Worm (Caenorhabditis elegans): ENCODE data around the gene srz-96.

Gene srz-96

DNA sequence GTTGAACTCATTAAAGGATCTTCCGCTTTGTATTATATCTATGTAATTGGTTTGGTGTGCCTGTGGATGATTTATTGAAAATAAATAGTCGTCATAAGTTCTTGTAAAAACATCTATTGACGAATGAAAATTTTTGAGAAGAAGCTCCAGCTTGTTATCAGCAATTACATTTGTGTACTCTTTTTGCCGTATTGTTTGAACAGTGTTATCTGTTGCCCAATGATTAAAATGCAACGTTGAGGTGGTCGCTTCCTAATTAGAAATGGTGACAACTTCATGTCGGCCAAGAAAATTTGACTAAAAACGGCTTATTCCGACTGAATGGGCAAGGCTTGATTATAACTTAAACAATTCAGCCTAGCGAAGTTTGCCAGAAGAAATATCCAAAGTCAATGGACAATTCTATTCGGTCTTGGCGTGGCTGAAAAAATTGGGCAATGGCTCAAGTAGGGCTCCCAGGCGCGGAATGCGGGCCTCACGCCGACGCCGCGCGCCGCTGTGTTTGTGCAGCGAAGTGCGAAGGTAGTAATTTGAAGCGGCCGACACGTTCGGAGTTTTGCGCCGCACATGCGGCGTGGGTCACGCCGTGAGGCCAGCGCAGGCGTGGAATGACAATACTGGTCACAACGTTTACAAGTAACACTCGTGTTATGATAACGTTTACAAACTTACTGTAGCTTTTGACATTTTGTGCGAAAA lies 41.7 kb downstream of the srz-96 start:
- no peak for TF ChIP-seq nhr-2 (tag; optimal IDR thresholded peaks at IDR 0.05)
- TF ChIP-seq mab-5 (tag; optimal IDR thresholded peaks at IDR 0.05): no peak
- no peak for TF ChIP-seq nhr-237 (tag; optimal IDR thresholded peaks at IDR 0.05)
- TF ChIP-seq bed-3 (GFP tag; optimal IDR thresholded peaks at IDR 0.05): no peak
- TF ChIP-seq nhr-76 (tag; optimal IDR thresholded peaks at IDR 0.05): no peak
- TF ChIP-seq sptf-1 (tag; optimal IDR thresholded peaks at IDR 0.05): no peak
- no peak for TF ChIP-seq elt-1 (tag; optimal IDR thresholded peaks at IDR 0.05; ENCODE audit: borderline replicate concordance, insufficient read depth)
- no peak for TF ChIP-seq lin-13 (tag; optimal IDR thresholded peaks at IDR 0.05)
- TF ChIP-seq ham-2 (GFP tag; optimal IDR thresholded peaks at IDR 0.05): no peak

DNA sequence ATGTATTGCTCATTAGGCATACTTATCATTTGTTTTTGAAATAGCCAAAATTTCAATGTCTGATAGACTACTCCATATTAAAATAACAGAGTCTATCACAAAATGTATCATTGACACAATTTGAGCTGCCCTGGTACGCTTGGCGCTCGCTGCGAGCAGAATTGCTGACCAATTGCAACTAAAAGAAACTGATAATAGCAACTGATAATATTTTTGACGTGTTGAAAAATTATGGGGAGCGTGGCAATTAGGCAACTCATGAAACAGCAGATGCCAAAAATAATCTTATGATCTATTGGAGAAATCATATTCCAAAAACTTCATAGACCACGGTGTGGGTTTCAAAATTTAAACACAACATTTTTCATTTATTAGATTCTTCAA lies 42.2 kb downstream of the srz-96 start:
- TF ChIP-seq bed-3 (GFP tag; optimal IDR thresholded peaks at IDR 0.05) (no peak), cnd-1 (tag; optimal IDR thresholded peaks at IDR 0.05) (no peak), ceh-39 (tag; optimal IDR thresholded peaks at IDR 0.05) (no peak), drap-1 (GFP tag; optimal IDR thresholded peaks at IDR 0.05) (no peak), mab-5 (tag; optimal IDR thresholded peaks at IDR 0.05) (no peak), elt-1 (tag; optimal IDR thresholded peaks at IDR 0.05; ENCODE audit: borderline replicate concordance, insufficient read depth) (no peak), nhr-2 (tag; optimal IDR thresholded peaks at IDR 0.05) (no peak), hlh-1 (tag; optimal IDR thresholded peaks at IDR 0.05) (no peak), ceh-83 (GFP tag; optimal IDR thresholded peaks at IDR 0.05) (no peak)

DNA sequence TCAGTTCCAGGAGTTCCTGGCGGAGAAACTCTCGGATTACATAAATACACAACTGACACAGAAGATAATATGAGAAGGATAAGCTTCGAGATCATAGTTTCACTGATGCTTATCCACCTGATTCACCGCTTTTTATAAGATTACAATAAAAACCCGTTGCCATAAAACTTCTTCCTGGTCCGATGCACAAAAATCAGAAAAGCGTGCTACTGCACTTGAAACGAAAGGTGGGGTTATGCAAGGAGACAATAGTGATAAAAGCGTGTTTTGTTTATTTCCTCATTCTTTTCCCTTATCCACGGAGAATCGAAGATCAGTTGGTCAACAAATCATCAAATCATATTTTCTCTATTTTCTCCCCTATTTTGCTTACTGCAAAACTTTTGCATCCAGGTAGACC lies 43.5 kb downstream of the srz-96 start, which contains the start of gene Y68A4B.3:
Gene Y68A4B.3 (minus strand): TSS at position 101 of the 400 bp plus-strand sequence.
- no peak for TF ChIP-seq ceh-83 (GFP tag; optimal IDR thresholded peaks at IDR 0.05)
- no peak for TF ChIP-seq ham-2 (GFP tag; optimal IDR thresholded peaks at IDR 0.05)
- TF ChIP-seq nhr-28 (tag; optimal IDR thresholded peaks at IDR 0.05): no peak
- no peak for TF ChIP-seq lsy-2 (tag; optimal IDR thresholded peaks at IDR 0.05)
- no peak for TF ChIP-seq ceh-39 (tag; optimal IDR thresholded peaks at IDR 0.05)
- TF ChIP-seq cnd-1 (tag; optimal IDR thresholded peaks at IDR 0.05): no peak
- TF ChIP-seq nhr-237 (tag; optimal IDR thresholded peaks at IDR 0.05): no peak
- TF ChIP-seq sem-2 (GFP tag; optimal IDR thresholded peaks at IDR 0.05): no peak

DNA sequence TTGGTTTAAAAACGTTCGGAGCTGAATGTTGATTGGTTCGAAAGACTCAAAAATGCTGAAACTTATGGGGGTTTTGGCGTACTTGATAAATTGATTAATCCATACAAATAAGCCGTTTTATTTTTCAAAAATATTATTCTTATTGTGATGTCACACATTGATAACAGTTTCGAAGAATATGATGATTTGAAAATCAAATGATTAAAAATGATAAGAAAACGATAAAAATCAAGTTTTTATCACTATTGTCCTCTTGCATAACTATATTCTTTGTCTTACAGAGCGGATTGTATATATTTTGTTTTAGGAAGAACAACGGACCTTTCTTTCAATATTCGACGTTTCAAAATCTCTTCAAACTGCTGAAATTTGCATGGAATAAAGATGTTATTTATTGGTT lies 44.0 kb downstream of the srz-96 start:
- TF ChIP-seq flh-1 (GFP tag; optimal IDR thresholded peaks at IDR 0.05) (no peak), hlh-1 (tag; optimal IDR thresholded peaks at IDR 0.05) (no peak), nhr-12 (tag; optimal IDR thresholded peaks at IDR 0.05) (no peak), sptf-1 (tag; optimal IDR thresholded peaks at IDR 0.05) (no peak), ceh-39 (tag; optimal IDR thresholded peaks at IDR 0.05) (no peak), ham-2 (GFP tag; optimal IDR thresholded peaks at IDR 0.05) (no peak), pha-4 (tag; optimal IDR thresholded peaks at IDR 0.05) (no peak), nhr-2 (tag; optimal IDR thresholded peaks at IDR 0.05) (no peak), nhr-237 (tag; optimal IDR thresholded peaks at IDR 0.05) (no peak), unc-62 (GFP tag; optimal IDR thresholded peaks at IDR 0.05) (no peak)

DNA sequence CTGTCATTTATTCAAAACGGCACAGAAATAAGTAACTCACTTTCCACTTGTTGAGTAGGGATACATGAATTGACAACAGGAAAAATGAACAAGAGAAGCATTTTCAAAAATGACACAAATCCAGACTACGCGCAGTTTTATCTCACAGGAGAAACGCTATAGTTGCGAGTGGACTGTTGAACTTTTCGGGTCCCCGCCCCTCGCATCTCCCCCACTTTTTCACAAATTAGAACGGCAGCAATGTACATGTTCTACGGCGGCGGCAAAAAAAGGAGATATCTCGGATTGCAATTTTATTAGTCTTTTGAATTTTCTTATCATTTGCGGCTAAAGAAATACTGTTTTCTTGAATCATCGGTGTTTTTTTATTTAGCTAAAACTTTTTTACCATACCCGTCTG lies 46.4 kb downstream of the srz-96 start, which contains the start of gene clec-242:
Gene clec-242 (minus strand): TSS at position 101 of the 400 bp plus-strand sequence.
- TF ChIP-seq hlh-1 (tag; optimal IDR thresholded peaks at IDR 0.05): no peak
- TF ChIP-seq pha-4 (tag; optimal IDR thresholded peaks at IDR 0.05): no peak
- TF ChIP-seq lin-13 (tag; optimal IDR thresholded peaks at IDR 0.05): no peak
- no peak for TF ChIP-seq elt-3 (tag; optimal IDR thresholded peaks at IDR 0.05)
- TF ChIP-seq mep-1 (tag; optimal IDR thresholded peaks at IDR 0.05): no peak
- no peak for TF ChIP-seq ceh-39 (tag; optimal IDR thresholded peaks at IDR 0.05)
- TF ChIP-seq ceh-43 (GFP tag; optimal IDR thresholded peaks at IDR 0.05): no peak
- no peak for TF ChIP-seq lin-32 (GFP tag; optimal IDR thresholded peaks at IDR 0.05)
- no peak for TF ChIP-seq nhr-12 (tag; optimal IDR thresholded peaks at IDR 0.05)

DNA sequence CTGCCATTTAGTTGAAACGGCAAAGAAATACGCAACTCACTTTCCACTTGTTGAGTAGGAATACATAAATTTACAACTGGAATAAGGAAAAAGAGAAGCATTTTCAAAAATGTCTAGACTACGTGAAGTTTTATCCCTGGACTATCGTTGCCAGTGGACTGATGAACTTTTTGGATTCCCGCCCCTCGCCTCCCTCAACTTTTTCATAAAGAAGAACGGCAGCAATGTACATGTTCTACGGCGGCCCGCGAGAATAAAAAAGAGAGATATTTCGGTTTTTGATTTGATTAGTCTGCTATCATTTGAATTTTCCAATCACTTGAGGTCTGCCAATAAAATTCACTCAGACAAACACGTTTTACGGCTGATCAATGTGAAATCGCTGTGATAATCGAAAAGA lies 49.9 kb downstream of the srz-96 start, which contains the start of gene clec-243:
Gene clec-243 (minus strand): TSS at position 101 of the 400 bp plus-strand sequence.
- no peak for TF ChIP-seq unc-62 (GFP tag; optimal IDR thresholded peaks at IDR 0.05)
- TF ChIP-seq pha-4 (tag; optimal IDR thresholded peaks at IDR 0.05): no peak
- no peak for TF ChIP-seq M03D4.4 (tag; optimal IDR thresholded peaks at IDR 0.05)
- no peak for TF ChIP-seq ham-2 (GFP tag; optimal IDR thresholded peaks at IDR 0.05)
- no peak for TF ChIP-seq mep-1 (tag; optimal IDR thresholded peaks at IDR 0.05)
- TF ChIP-seq drap-1 (GFP tag; optimal IDR thresholded peaks at IDR 0.05): no peak
- TF ChIP-seq nhr-28 (tag; optimal IDR thresholded peaks at IDR 0.05): no peak
- TF ChIP-seq blmp-1 (tag; optimal IDR thresholded peaks at IDR 0.05): no peak
- TF ChIP-seq cnd-1 (tag; optimal IDR thresholded peaks at IDR 0.05): no peak
- no peak for TF ChIP-seq nhr-76 (tag; optimal IDR thresholded peaks at IDR 0.05)
- TF ChIP-seq lin-32 (GFP tag; optimal IDR thresholded peaks at IDR 0.05): no peak
- no peak for TF ChIP-seq nhr-2 (tag; optimal IDR thresholded peaks at IDR 0.05)
- TF ChIP-seq sem-2 (GFP tag; optimal IDR thresholded peaks at IDR 0.05): no peak
- no peak for TF ChIP-seq tbx-8 (GFP tag; optimal IDR thresholded peaks at IDR 0.05)
- TF ChIP-seq nhr-237 (tag; optimal IDR thresholded peaks at IDR 0.05): no peak
- TF ChIP-seq elt-3 (tag; optimal IDR thresholded peaks at IDR 0.05): no peak
- no peak for TF ChIP-seq unc-39 (tag; optimal IDR thresholded peaks at IDR 0.05)
- no peak for TF ChIP-seq ztf-11 (tag; optimal IDR thresholded peaks at IDR 0.05)
- no peak for TF ChIP-seq ceh-39 (tag; optimal IDR thresholded peaks at IDR 0.05)
- TF ChIP-seq zip-8 (tag; optimal IDR thresholded peaks at IDR 0.05): no peak
